Worm (Caenorhabditis elegans): ENCODE results near the gene T20D4.10.

Gene T20D4.10

ce11 chrV:3449810-3450209, 49.8 kb downstream of the T20D4.10 start:
- TF ChIP-seq W03F9.2 (tag; optimal IDR thresholded peaks at IDR 0.05), result no peak
- no peak for TF ChIP-seq dao-5 (tag; optimal IDR thresholded peaks at IDR 0.05)
- no peak for TF ChIP-seq him-1 (tag; optimal IDR thresholded peaks at IDR 0.05)

ce11 chrV:3450351-3450750, 50.3 kb downstream of the T20D4.10 start:
- TF ChIP-seq W03F9.2 (tag; optimal IDR thresholded peaks at IDR 0.05) (no peak), him-1 (tag; optimal IDR thresholded peaks at IDR 0.05) (no peak), dao-5 (tag; optimal IDR thresholded peaks at IDR 0.05) (no peak)

All from whole organism, L4/young adult.